Worm (Caenorhabditis elegans): ENCODE results near the gene C14B1.8.

ce11 chrIII:3724880-3725279, 5.4 kb upstream of the C14B1.8 start, which contains the start of gene C14B1.12:
- TF ChIP-seq daf-12 (tag; optimal IDR thresholded peaks at IDR 0.05) (no peak), elt-2 (tag; optimal IDR thresholded peaks at IDR 0.05) (no peak), nhr-25 (tag; optimal IDR thresholded peaks at IDR 0.05) (no peak), snpc-4 (tag; optimal IDR thresholded peaks at IDR 0.05) (no peak), nhr-11 (tag; optimal IDR thresholded peaks at IDR 0.05) (no peak), zag-1 (tag; optimal IDR thresholded peaks at IDR 0.05) (no peak)

All from whole organism, L3 larva.